Fruit fly (Drosophila melanogaster): ENCODE measurements around the gene frm.

dm6 chr3L:5571051-5571450, 20.1 kb upstream of the frm start:
- TF ChIP-seq pad (GFP tag; optimal IDR thresholded peaks at IDR 0.05): no peak
- no peak for TF ChIP-seq CG5204 (GFP tag; optimal IDR thresholded peaks at IDR 0.05)
- TF ChIP-seq CG12768 (GFP tag; optimal IDR thresholded peaks at IDR 0.05): no peak
- TF ChIP-seq Mnt (GFP tag; optimal IDR thresholded peaks at IDR 0.05): no peak
